Worm (Caenorhabditis elegans) whole organism, young adult: Measurements from ENCODE around the gene ubc-19.

Source experiments
- K12H6.12 ChIP-seq: fragments of 200-800 bp; sonication (Bioruptor generic); optimal IDR thresholded peaks from 2 replicates; lab custom pipeline; 2018; ENCODE audit warnings: mild to moderate bottlenecking, missing genetic modification characterization, missing compliant biosample characterization
- ama-1 ChIP-seq, 3 experiments: fragments of 150-350 bp in 1 of 3; sonication (generic microtip) in 2 of 3; optimal IDR thresholded peaks; 2 replicates each; lab custom pipeline; 2014 to 2018; ENCODE audit warnings: missing biosample characterization in 2 of 3, missing genetic modification characterization in 2 of 3, missing genetic modification reagents in 2 of 3
- cebp-2 ChIP-seq: fragments of 200-800 bp; sonication (Bioruptor generic); IDR thresholded peaks from 2 replicates; pipeline ENCODE4 v1.3.6; 2022; ENCODE audit warnings: missing genetic modification characterization, missing compliant biosample characterization
- egl-18 ChIP-seq: fragments of 200-800 bp; sonication (Bioruptor generic); IDR thresholded peaks from 2 replicates; pipeline ENCODE4 v1.3.6; 2022; ENCODE audit warnings: missing genetic modification reagents, missing genetic modification characterization, missing compliant biosample characterization
- him-1 ChIP-seq: sonication (generic microtip); optimal IDR thresholded peaks from 2 replicates; lab custom pipeline; 2016; ENCODE audit warnings: missing genotype, missing genetic modification reagents, missing genetic modification characterization, missing compliant biosample characterization
- hlh-12 ChIP-seq: sonication (generic microtip); optimal IDR thresholded peaks from 2 replicates; lab custom pipeline; 2016; ENCODE audit warnings: missing genetic modification characterization, missing compliant biosample characterization
- nhr-120 ChIP-seq: fragments of 200-800 bp; sonication (Bioruptor generic); IDR thresholded peaks from 2 replicates; pipeline ENCODE4 v1.3.6; 2022; ENCODE audit warnings: missing genetic modification characterization, missing compliant biosample characterization
- nhr-90 ChIP-seq: sonication (generic microtip); optimal IDR thresholded peaks from 2 replicates; lab custom pipeline; 2016; ENCODE audit warnings: missing genotype, mild to moderate bottlenecking, missing genetic modification characterization, missing compliant biosample characterization
- pha-4 ChIP-seq: fragments of 150-350 bp; sonication (generic microtip); optimal IDR thresholded peaks from 2 replicates; lab custom pipeline; 2014; ENCODE audit warnings: missing biosample characterization, missing genetic modification reagents, missing genetic modification characterization
- snpc-1.3 ChIP-seq: sonication (generic microtip); optimal IDR thresholded peaks from 2 replicates; lab custom pipeline; 2017; ENCODE audit warnings: missing genetic modification characterization, mild to moderate bottlenecking, missing compliant biosample characterization, antibody characterized with exemption, moderate library complexity, missing genotype, missing genetic modification reagents; ENCODE audit not compliant: insufficient read depth

- no peak for TF ChIP-seq snpc-1.3 (tag; lab: Kevin White, UChicago)
- no peak for TF ChIP-seq cebp-2 (GFP tag; lab: Robert Waterston, UW)
- TF ChIP-seq nhr-90 (tag; lab: Kevin White, UChicago), result no peak
- no peak for TF ChIP-seq hlh-12
- no peak for TF ChIP-seq pha-4
- no peak for TF ChIP-seq ama-1 (optimal IDR thresholded peaks at IDR 0.05; lab: Kevin White, UChicago)
- TF ChIP-seq ama-1 (GFP tag; optimal IDR thresholded peaks at IDR 0.05; lab: Kevin White, UChicago), result no peak
- no peak for TF ChIP-seq him-1 (tag; lab: Kevin White, UChicago)
- no peak for TF ChIP-seq nhr-120
- no peak for TF ChIP-seq K12H6.12 (tag; lab: Kevin White, UChicago)
- no peak for TF ChIP-seq egl-18 (GFP tag; lab: Robert Waterston, UW)
Measured at ce11 chrV:18667179-18667578, 22.4 kb downstream of the ubc-19 start.
